Fruit fly (Drosophila melanogaster) whole organism, embryonic: ENCODE results near the gene CG8289.
A peak's percentile ranks its signal among the peaks of the same experiment; 100 is the strongest.

Experiments
- Asciz ChIP-seq: fragments of 200-800 bp; sonication (Bioruptor generic); optimal IDR thresholded peaks from 2 replicates; lab custom pipeline; 2017; ENCODE audit warnings: missing biosample characterization, mild to moderate bottlenecking, missing genetic modification characterization, missing genetic modification reagents
- B-H2 ChIP-seq: fragments of 200-800 bp; sonication (Bioruptor generic); optimal IDR thresholded peaks from 2 replicates; lab custom pipeline; 2018; ENCODE audit warnings: missing biosample characterization, mild to moderate bottlenecking, missing genetic modification characterization
- C15 ChIP-seq: fragments of 200-800 bp; sonication (Bioruptor generic); IDR thresholded peaks from 3 replicates; pipeline ENCODE4 v1.3.6; 2022; ENCODE audit warnings: missing biosample characterization, missing genetic modification characterization
- CG10274 ChIP-seq: fragments of 200-800 bp; sonication (Bioruptor generic); optimal IDR thresholded peaks from 3 replicates; lab custom pipeline; 2017; ENCODE audit warnings: missing biosample characterization, mild to moderate bottlenecking, missing genetic modification characterization
- CG13894 ChIP-seq: fragments of 200-800 bp; sonication (Bioruptor generic); optimal IDR thresholded peaks from 3 replicates; lab custom pipeline; 2018; ENCODE audit warnings: missing biosample characterization, mild to moderate bottlenecking, missing genetic modification characterization, moderate library complexity
- CG1529 ChIP-seq: fragments of 200-800 bp; sonication (Bioruptor generic); optimal IDR thresholded peaks from 3 replicates; lab custom pipeline; 2018; ENCODE audit warnings: missing biosample characterization, missing genetic modification characterization
- CG1647 ChIP-seq: fragments of 200-800 bp; sonication (Bioruptor generic); optimal IDR thresholded peaks from 3 replicates; lab custom pipeline; 2016; ENCODE audit warnings: missing biosample characterization, missing genetic modification characterization
- CG16863 ChIP-seq: fragments of 200-800 bp; sonication (Bioruptor generic); optimal IDR thresholded peaks from 3 replicates; lab custom pipeline; 2016; ENCODE audit warnings: missing biosample characterization, missing genetic modification characterization
- CG1832 ChIP-seq: fragments of 200-800 bp; sonication (Bioruptor generic); optimal IDR thresholded peaks from 2 replicates; lab custom pipeline; 2017; ENCODE audit warnings: missing biosample characterization, mild to moderate bottlenecking, missing genetic modification characterization, inconsistent platforms
- CG18619 ChIP-seq: fragments of 200-800 bp; sonication (Bioruptor generic); optimal IDR thresholded peaks from 3 replicates; lab custom pipeline; 2017; ENCODE audit warnings: missing biosample characterization, mild to moderate bottlenecking, missing genetic modification characterization
- CG2889 ChIP-seq: fragments of 200-800 bp; sonication (Bioruptor generic); IDR thresholded peaks from 3 replicates; pipeline ENCODE4 v1.3.6; 2022; ENCODE audit warnings: missing biosample characterization, missing genetic modification characterization
- CG31224 ChIP-seq: fragments of 200-800 bp; sonication (Bioruptor generic); IDR thresholded peaks from 2 replicates; pipeline ENCODE4 v1.3.6; 2022; ENCODE audit warnings: missing biosample characterization, missing genetic modification characterization
- CG34376 ChIP-seq: fragments of 200-800 bp; sonication (Bioruptor generic); optimal IDR thresholded peaks from 2 replicates; lab custom pipeline; 2018; ENCODE audit warnings: missing biosample characterization, mild to moderate bottlenecking, missing genetic modification characterization
- CG4404 ChIP-seq: fragments of 200-800 bp; sonication (Bioruptor generic); IDR thresholded peaks from 2 replicates; pipeline ENCODE4 v1.3.6; 2022; ENCODE audit warnings: missing biosample characterization, missing genetic modification characterization
- CG4424 ChIP-seq: fragments of 200-800 bp; sonication (Bioruptor generic); optimal IDR thresholded peaks from 3 replicates; lab custom pipeline; 2016; ENCODE audit warnings: missing biosample characterization, missing genetic modification characterization
- CG5180 ChIP-seq: fragments of 200-800 bp; sonication (Bioruptor generic); optimal IDR thresholded peaks from 3 replicates; lab custom pipeline; 2017; ENCODE audit warnings: missing biosample characterization, missing genetic modification characterization, mild to moderate bottlenecking, moderate library complexity, missing genetic modification reagents
- CG7928 ChIP-seq: fragments of 200-800 bp; sonication (Bioruptor generic); optimal IDR thresholded peaks from 2 replicates; lab custom pipeline; 2017; ENCODE audit warnings: missing biosample characterization, mild to moderate bottlenecking, missing genetic modification characterization
- CG7987 ChIP-seq: fragments of 200-800 bp; sonication (Bioruptor generic); optimal IDR thresholded peaks from 2 replicates; lab custom pipeline; 2018; ENCODE audit warnings: missing biosample characterization, mild to moderate bottlenecking, missing genetic modification characterization, moderate library complexity
- Camta ChIP-seq: fragments of 200-800 bp; sonication (Bioruptor generic); optimal IDR thresholded peaks from 2 replicates; lab custom pipeline; 2016; ENCODE audit warnings: missing biosample characterization, missing genetic modification characterization
- Chrac-16 ChIP-seq: fragments of 200-800 bp; sonication (Bioruptor generic); optimal IDR thresholded peaks from 3 replicates; lab custom pipeline; 2016; ENCODE audit warnings: missing biosample characterization, missing genetic modification characterization
- Dip3 ChIP-seq: fragments of 200-800 bp; sonication (Bioruptor generic); optimal IDR thresholded peaks from 3 replicates; lab custom pipeline; 2016; ENCODE audit warnings: missing biosample characterization, missing genetic modification characterization
- Doc2 ChIP-seq: fragments of 200-800 bp; sonication (Bioruptor generic); IDR thresholded peaks from 2 replicates; pipeline ENCODE4 v1.3.6; 2022; ENCODE audit warnings: missing biosample characterization, missing genetic modification characterization
- Dref ChIP-seq: fragments of 200-800 bp; sonication (Bioruptor generic); IDR thresholded peaks from 2 replicates; pipeline ENCODE4 v1.3.6; 2022; ENCODE audit warnings: missing biosample characterization, missing genetic modification characterization
- Fer3 ChIP-seq: fragments of 200-800 bp; sonication (Bioruptor generic); optimal IDR thresholded peaks from 2 replicates; lab custom pipeline; 2018; ENCODE audit warnings: missing biosample characterization, mild to moderate bottlenecking, missing genetic modification characterization, moderate library complexity
- HLH4C ChIP-seq: fragments of 200-800 bp; sonication (Bioruptor generic); IDR thresholded peaks from 3 replicates; pipeline ENCODE4 v1.3.6; 2022; ENCODE audit warnings: missing biosample characterization, missing genetic modification characterization; ENCODE audit not compliant: partially characterized antibody
- HLH54F ChIP-seq: fragments of 200-800 bp; sonication (Bioruptor generic); optimal IDR thresholded peaks from 3 replicates; lab custom pipeline; 2016; ENCODE audit warnings: missing biosample characterization, missing genetic modification characterization
- MBD-R2 ChIP-seq: fragments of 200-800 bp; sonication (Bioruptor generic); IDR thresholded peaks from 2 replicates; pipeline ENCODE4 v1.3.6; 2022; ENCODE audit warnings: missing biosample characterization, missing genetic modification characterization
- Max ChIP-seq: fragments of 200-800 bp; sonication (Bioruptor generic); optimal IDR thresholded peaks from 2 replicates; lab custom pipeline; 2016; ENCODE audit warnings: missing biosample characterization, mild to moderate bottlenecking, missing genetic modification characterization
- Med ChIP-seq: fragments of 200-800 bp; sonication (Bioruptor generic); peaks from one replicate; lab custom pipeline; 2016; ENCODE audit warnings: missing biosample characterization, missing genetic modification characterization, mild to moderate bottlenecking, inconsistent platforms, moderate library complexity
- Meics ChIP-seq: fragments of 200-800 bp; sonication (Bioruptor generic); optimal IDR thresholded peaks from 2 replicates; lab custom pipeline; 2017; ENCODE audit warnings: missing biosample characterization, mild to moderate bottlenecking, missing genetic modification characterization
- Oli ChIP-seq: fragments of 200-800 bp; sonication (Bioruptor generic); optimal IDR thresholded peaks from 2 replicates; lab custom pipeline; 2018; ENCODE audit warnings: missing biosample characterization, mild to moderate bottlenecking, missing genetic modification characterization, moderate library complexity
- PHDP ChIP-seq: fragments of 200-800 bp; sonication (Bioruptor generic); optimal IDR thresholded peaks from 3 replicates; lab custom pipeline; 2018; ENCODE audit warnings: missing biosample characterization, mild to moderate bottlenecking, missing genetic modification characterization, moderate library complexity
- Spps ChIP-seq: fragments of 200-800 bp; sonication (Bioruptor generic); optimal IDR thresholded peaks from 2 replicates; lab custom pipeline; 2018; ENCODE audit warnings: missing biosample characterization, mild to moderate bottlenecking, missing genetic modification characterization
- Sry-δ ChIP-seq: fragments of 200-800 bp; sonication (Bioruptor generic); optimal IDR thresholded peaks from 2 replicates; lab custom pipeline; 2016; ENCODE audit warnings: missing biosample characterization, missing genetic modification characterization
- al ChIP-seq: fragments of 200-800 bp; sonication (Bioruptor generic); IDR thresholded peaks from 2 replicates; pipeline ENCODE4 v1.3.6; 2022; ENCODE audit warnings: missing biosample characterization, missing genetic modification characterization
- bcd ChIP-seq: fragments of 200-800 bp; sonication (Bioruptor generic); optimal IDR thresholded peaks from 2 replicates; lab custom pipeline; 2017; ENCODE audit warnings: missing biosample characterization, mild to moderate bottlenecking, missing genetic modification characterization
- caup ChIP-seq: fragments of 200-800 bp; sonication (Bioruptor generic); optimal IDR thresholded peaks from 3 replicates; lab custom pipeline; 2017; ENCODE audit warnings: missing biosample characterization, mild to moderate bottlenecking, missing genetic modification characterization, moderate library complexity; ENCODE audit not compliant: severe bottlenecking
- dmrt99B ChIP-seq: fragments of 200-800 bp; sonication (Bioruptor generic); optimal IDR thresholded peaks from 2 replicates; lab custom pipeline; 2018; ENCODE audit warnings: missing biosample characterization, mild to moderate bottlenecking, missing genetic modification characterization, moderate library complexity
- exex ChIP-seq: fragments of 200-800 bp; sonication (Bioruptor generic); optimal IDR thresholded peaks from 4 replicates; lab custom pipeline; 2018; ENCODE audit warnings: missing biosample characterization, mild to moderate bottlenecking, missing genetic modification characterization, moderate library complexity
- gro ChIP-seq: fragments of 200-800 bp; sonication (Bioruptor generic); optimal IDR thresholded peaks from 2 replicates; lab custom pipeline; 2016; ENCODE audit warnings: missing biosample characterization, missing genetic modification characterization
- insv ChIP-seq, 2 experiments: fragments of 200-800 bp; sonication (Bioruptor generic); optimal IDR thresholded peaks; 3 replicates each; lab custom pipeline; 2016 to 2018; ENCODE audit warnings: missing biosample characterization in 2 of 2, missing genetic modification characterization in 2 of 2
- mirr ChIP-seq: fragments of 200-800 bp; sonication (Bioruptor generic); optimal IDR thresholded peaks from 3 replicates; lab custom pipeline; 2018; ENCODE audit warnings: missing biosample characterization, mild to moderate bottlenecking, missing genetic modification characterization
- nau ChIP-seq: fragments of 200-800 bp; sonication (Bioruptor generic); optimal IDR thresholded peaks from 3 replicates; lab custom pipeline; 2017; ENCODE audit warnings: missing biosample characterization, mild to moderate bottlenecking, missing genetic modification characterization, missing genetic modification reagents
- sim ChIP-seq: fragments of 200-800 bp; sonication (Bioruptor generic); IDR thresholded peaks from 2 replicates; pipeline ENCODE4 v1.3.6; 2022; ENCODE audit warnings: missing biosample characterization, missing genetic modification characterization
- sqz ChIP-seq: fragments of 200-800 bp; sonication (Bioruptor generic); optimal IDR thresholded peaks from 3 replicates; lab custom pipeline; 2018; ENCODE audit warnings: missing biosample characterization, mild to moderate bottlenecking, missing genetic modification characterization
- stwl ChIP-seq: fragments of 200-800 bp; sonication (Bioruptor generic); optimal IDR thresholded peaks from 3 replicates; lab custom pipeline; 2018; ENCODE audit warnings: missing biosample characterization, mild to moderate bottlenecking, missing genetic modification characterization, moderate library complexity
- tna ChIP-seq: fragments of 200-800 bp; sonication (Bioruptor generic); IDR thresholded peaks from 2 replicates; pipeline ENCODE4 v1.3.6; 2022; ENCODE audit warnings: missing biosample characterization, missing genetic modification characterization; ENCODE audit not compliant: partially characterized antibody
- tup ChIP-seq: fragments of 200-800 bp; sonication (Bioruptor generic); optimal IDR thresholded peaks from 2 replicates; lab custom pipeline; 2016; ENCODE audit warnings: missing biosample characterization, mild to moderate bottlenecking, missing genetic modification characterization, moderate library complexity
- unc-4 ChIP-seq: fragments of 200-800 bp; sonication (Bioruptor generic); IDR thresholded peaks from 2 replicates; pipeline ENCODE4 v1.3.6; 2022; ENCODE audit warnings: missing biosample characterization, missing genetic modification characterization; ENCODE audit not compliant: partially characterized antibody

Gene CG8289

DNA sequence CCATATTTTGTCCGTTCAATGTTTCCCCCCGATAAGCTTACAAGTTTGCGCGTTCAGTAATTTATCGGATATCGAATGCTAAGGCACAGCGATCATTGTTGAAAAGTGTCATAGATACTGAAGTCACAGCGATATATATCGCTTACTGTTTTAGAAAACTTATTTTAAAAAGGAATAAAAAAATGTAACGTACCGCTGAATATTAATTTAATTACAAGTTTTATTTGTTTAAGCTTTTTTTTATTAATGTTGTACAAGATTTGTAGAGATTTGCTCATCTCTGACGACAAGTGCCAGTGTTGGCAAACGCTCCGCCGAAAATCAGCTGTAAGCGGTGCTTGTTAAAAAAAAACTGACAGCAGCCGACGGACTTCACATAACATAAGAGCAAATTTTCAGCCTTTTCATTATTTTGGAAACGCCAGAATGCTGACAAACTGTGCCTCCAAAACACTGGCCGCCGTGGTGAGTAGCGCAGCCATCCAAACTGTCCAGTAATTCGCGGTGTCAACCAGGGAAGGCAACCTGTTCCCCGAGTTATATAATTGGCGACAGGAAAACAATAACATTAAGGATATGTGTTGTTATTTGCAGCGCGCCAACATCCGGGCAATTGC is 3.7 kb downstream of the CG8289 start, which contains the start of the genes corolla and ND-24 (continued):
- TF ChIP-seq tup (peak; percentile 76), MBD-R2 (GFP tag; lab: Robert Waterston, UW) (peak; percentile 85), dmrt99B (tag; lab: Kevin White, UChicago) (no peak), Chrac-16 (GFP tag; lab: Kevin White, UChicago) (peak; percentile 85), gro (GFP tag; lab: Kevin White, UChicago) (peak; percentile 86), exex (tag; lab: Kevin White, UChicago) (no peak), Meics (GFP tag; lab: Kevin White, UChicago) (no peak), Dref (GFP tag; lab: Robert Waterston, UW) (peak; percentile 75), Sry-δ (GFP tag; lab: Kevin White, UChicago) (peak; percentile 90), Oli (peak; percentile 62), CG5180 (GFP tag; lab: Kevin White, UChicago) (no peak), Spps (peak; percentile 59), CG18619 (peak; percentile 68), PHDP (tag; lab: Kevin White, UChicago) (peak; percentile 79), CG7987 (peak; percentile 31), Asciz (GFP tag; lab: Kevin White, UChicago) (no peak), Doc2 (GFP tag; lab: Robert Waterston, UW) (no peak), caup (peak; percentile 78), C15 (0 out of 3 replicates have a peak, but pooled peaks have one; percentile 50), Max (GFP tag; lab: Kevin White, UChicago) (peak; percentile 85), CG16863 (GFP tag; lab: Kevin White, UChicago) (peak; percentile 83), CG4404 (GFP tag; lab: Robert Waterston, UW) (peak; percentile 80), Fer3 (tag; lab: Kevin White, UChicago) (peak; percentile 82), insv (GFP tag; optimal IDR thresholded peaks at IDR 0.05; lab: Kevin White, UChicago) (no peak), unc-4 (GFP tag; lab: Robert Waterston, UW) (peak; percentile 92), Camta (GFP tag; lab: Kevin White, UChicago) (peak; percentile 85), Dip3 (GFP tag; lab: Kevin White, UChicago) (peak; percentile 84), CG7928 (GFP tag; lab: Kevin White, UChicago) (peak; percentile 13), CG1647 (GFP tag; lab: Kevin White, UChicago) (peak; percentile 87), CG1529 (peak; percentile 52), CG2889 (GFP tag; lab: Robert Waterston, UW) (peak; percentile 84), CG34376 (GFP tag; lab: Kevin White, UChicago) (peak; percentile 67), bcd (peak; percentile 78), CG13894 (tag; lab: Kevin White, UChicago) (peak; percentile 85), tna (peak; percentile 60; the same call in 1 of the 2 replicates), sim (peak; percentile 79), nau (GFP tag; lab: Kevin White, UChicago) (peak; percentile 44), CG10274 (GFP tag; lab: Kevin White, UChicago) (no peak), B-H2 (GFP tag; lab: Kevin White, UChicago) (peak; percentile 58), CG1832 (GFP tag; lab: Kevin White, UChicago) (no peak), HLH4C (peak; percentile 88), al (GFP tag; lab: Robert Waterston, UW) (peak; percentile 90), Med (GFP tag; lab: Kevin White, UChicago) (peak; percentile 97), stwl (peak; percentile 77), HLH54F (GFP tag; lab: Kevin White, UChicago) (peak; percentile 90), sqz (peak; percentile 96), CG31224 (peak; percentile 78), mirr (GFP tag; lab: Kevin White, UChicago) (no peak), CG4424 (GFP tag; lab: Kevin White, UChicago) (peak; percentile 81)
